Fruit fly (Drosophila melanogaster) whole organism, embryonic: ENCODE data around the gene CrzR.

ENCODE experiments used
- Bdp1 ChIP-seq: fragments of 200-800 bp; sonication (Bioruptor generic); optimal IDR thresholded peaks from 3 replicates; lab custom pipeline; 2016; ENCODE audit warnings: missing biosample characterization, missing genetic modification characterization
- Blimp-1 ChIP-seq: fragments of 200-800 bp; sonication (Bioruptor generic); optimal IDR thresholded peaks from 3 replicates; lab custom pipeline; 2018; ENCODE audit warnings: missing biosample characterization, missing genetic modification characterization, mild to moderate bottlenecking, moderate library complexity, missing genetic modification reagents
- CG10147 ChIP-seq: fragments of 200-800 bp; sonication (Bioruptor generic); optimal IDR thresholded peaks from 2 replicates; lab custom pipeline; 2019; ENCODE audit warnings: missing biosample characterization, mild to moderate bottlenecking, missing genetic modification characterization, moderate library complexity
- CG10366 ChIP-seq: fragments of 200-800 bp; sonication (Bioruptor generic); IDR thresholded peaks from 2 replicates; pipeline ENCODE4 v1.3.6; 2022; ENCODE audit warnings: missing biosample characterization, missing genetic modification characterization
- CG10543 ChIP-seq: fragments of 200-800 bp; sonication (Bioruptor generic); optimal IDR thresholded peaks from 3 replicates; lab custom pipeline; 2017; ENCODE audit warnings: missing biosample characterization, mild to moderate bottlenecking, missing genetic modification characterization, moderate library complexity
- CG14014 ChIP-seq: fragments of 200-800 bp; sonication (Bioruptor generic); IDR thresholded peaks from 2 replicates; pipeline ENCODE4 v1.3.6; 2022; ENCODE audit warnings: missing biosample characterization, missing genetic modification characterization
- CG15073 ChIP-seq: fragments of 200-800 bp; sonication (Bioruptor generic); optimal IDR thresholded peaks from 2 replicates; lab custom pipeline; 2016; ENCODE audit warnings: missing biosample characterization, missing genetic modification characterization
- CG17328 ChIP-seq: fragments of 200-800 bp; sonication (Bioruptor generic); IDR thresholded peaks from 2 replicates; pipeline ENCODE4 v1.3.6; 2022; ENCODE audit warnings: missing biosample characterization, missing genetic modification characterization
- CG17568 ChIP-seq: fragments of 200-800 bp; sonication (Bioruptor generic); optimal IDR thresholded peaks from 2 replicates; lab custom pipeline; 2018; ENCODE audit warnings: missing biosample characterization, mild to moderate bottlenecking, missing genetic modification characterization, moderate library complexity
- CG17612 ChIP-seq: fragments of 200-800 bp; sonication (Bioruptor generic); IDR thresholded peaks from 2 replicates; pipeline ENCODE4 v1.3.6; 2022; ENCODE audit warnings: missing biosample characterization, missing genetic modification characterization
- CG17829 ChIP-seq: fragments of 200-800 bp; optimal IDR thresholded peaks from 2 replicates; lab custom pipeline; 2019; ENCODE audit warnings: missing biosample characterization, mild to moderate bottlenecking, missing genetic modification characterization, moderate library complexity
- CG17912 ChIP-seq: fragments of 200-800 bp; sonication (Bioruptor generic); optimal IDR thresholded peaks from 2 replicates; lab custom pipeline; 2018; ENCODE audit warnings: missing biosample characterization, mild to moderate bottlenecking, missing genetic modification characterization
- CG18619 ChIP-seq: fragments of 200-800 bp; sonication (Bioruptor generic); optimal IDR thresholded peaks from 3 replicates; lab custom pipeline; 2017; ENCODE audit warnings: missing biosample characterization, mild to moderate bottlenecking, missing genetic modification characterization
- CG18764 ChIP-seq: fragments of 200-800 bp; sonication (Bioruptor generic); optimal IDR thresholded peaks from 3 replicates; lab custom pipeline; 2016; ENCODE audit warnings: missing biosample characterization, missing genetic modification characterization
- CG2875 ChIP-seq: fragments of 200-800 bp; sonication (Bioruptor generic); optimal IDR thresholded peaks from 2 replicates; lab custom pipeline; 2017; ENCODE audit warnings: missing biosample characterization, mild to moderate bottlenecking, missing genetic modification characterization, missing genetic modification reagents
- CG31224 ChIP-seq: fragments of 200-800 bp; sonication (Bioruptor generic); IDR thresholded peaks from 2 replicates; pipeline ENCODE4 v1.3.6; 2022; ENCODE audit warnings: missing biosample characterization, missing genetic modification characterization
- CG3281 ChIP-seq: fragments of 200-800 bp; sonication (Bioruptor generic); optimal IDR thresholded peaks from 3 replicates; lab custom pipeline; 2017; ENCODE audit warnings: missing biosample characterization, mild to moderate bottlenecking, missing genetic modification characterization
- CG4424 ChIP-seq: fragments of 200-800 bp; sonication (Bioruptor generic); optimal IDR thresholded peaks from 3 replicates; lab custom pipeline; 2016; ENCODE audit warnings: missing biosample characterization, missing genetic modification characterization
- CG6175 ChIP-seq: fragments of 200-800 bp; sonication (Bioruptor generic); IDR thresholded peaks from 3 replicates; pipeline ENCODE4 v1.3.6; 2022; ENCODE audit warnings: missing biosample characterization, missing genetic modification characterization
- CG6272 ChIP-seq: fragments of 200-800 bp; sonication (Bioruptor generic); IDR thresholded peaks from 2 replicates; pipeline ENCODE4 v1.3.6; 2022; ENCODE audit warnings: missing biosample characterization, missing genetic modification characterization
- CG7271 ChIP-seq: fragments of 200-800 bp; sonication (Bioruptor generic); optimal IDR thresholded peaks from 2 replicates; lab custom pipeline; 2018; ENCODE audit warnings: missing biosample characterization, mild to moderate bottlenecking, missing genetic modification characterization, moderate library complexity
- CG7357 ChIP-seq: fragments of 200-800 bp; sonication (Bioruptor generic); IDR thresholded peaks from 3 replicates; pipeline ENCODE4 v1.3.6; 2022; ENCODE audit warnings: missing biosample characterization, missing genetic modification characterization
- CG8290 ChIP-seq, 3 experiments: fragments of 200-800 bp; sonication (Bioruptor generic); optimal IDR thresholded peaks; 2 replicates each; lab custom pipeline; 2016 to 2019; ENCODE audit warnings: missing biosample characterization in 3 of 3, missing genetic modification characterization in 3 of 3, mild to moderate bottlenecking in 2 of 3, moderate library complexity in 1 of 3
- CG9817 ChIP-seq: fragments of 200-800 bp; sonication (Bioruptor generic); optimal IDR thresholded peaks from 2 replicates; lab custom pipeline; 2018; ENCODE audit warnings: missing biosample characterization, mild to moderate bottlenecking, missing genetic modification characterization, moderate library complexity
- CG9876 ChIP-seq: fragments of 200-800 bp; sonication (Bioruptor generic); optimal IDR thresholded peaks from 2 replicates; lab custom pipeline; 2016; ENCODE audit warnings: missing biosample characterization, missing genetic modification characterization
- CHES-1-like ChIP-seq: fragments of 200-800 bp; sonication (Bioruptor generic); optimal IDR thresholded peaks from 2 replicates; lab custom pipeline; 2016; ENCODE audit warnings: missing biosample characterization, missing genetic modification characterization
- D19B ChIP-seq: fragments of 200-800 bp; sonication (Bioruptor generic); optimal IDR thresholded peaks from 2 replicates; lab custom pipeline; 2017; ENCODE audit warnings: missing biosample characterization, mild to moderate bottlenecking, missing genetic modification characterization
- Dll ChIP-seq: fragments of 200-800 bp; sonication (Bioruptor generic); IDR thresholded peaks from 4 replicates; pipeline ENCODE4 v1.3.6; 2022; ENCODE audit warnings: missing biosample characterization, missing genetic modification characterization; ENCODE audit not compliant: partially characterized antibody
- ERR ChIP-seq: fragments of 200-800 bp; sonication (Bioruptor generic); optimal IDR thresholded peaks from 2 replicates; lab custom pipeline; 2016; ENCODE audit warnings: missing biosample characterization, missing genetic modification characterization
- Gsc ChIP-seq: fragments of 200-800 bp; sonication (Bioruptor generic); IDR thresholded peaks from 2 replicates; pipeline ENCODE4 v1.3.6; 2022; ENCODE audit warnings: missing biosample characterization, missing genetic modification characterization
- Kr ChIP-seq: fragments of 200-800 bp; sonication (Bioruptor generic); optimal IDR thresholded peaks from 2 replicates; lab custom pipeline; 2017; ENCODE audit warnings: missing biosample characterization, mild to moderate bottlenecking, missing genetic modification characterization
- MESR4 ChIP-seq: fragments of 200-800 bp; sonication (Bioruptor generic); optimal IDR thresholded peaks from 2 replicates; lab custom pipeline; 2018; ENCODE audit warnings: missing biosample characterization, mild to moderate bottlenecking, missing genetic modification characterization, moderate library complexity
- NFAT ChIP-seq: fragments of 200-800 bp; sonication (Bioruptor generic); IDR thresholded peaks from 2 replicates; pipeline ENCODE4 v1.3.6; 2022; ENCODE audit warnings: missing biosample characterization, missing genetic modification characterization
- Ptx1 ChIP-seq: fragments of 200-800 bp; sonication (Bioruptor generic); IDR thresholded peaks from 2 replicates; pipeline ENCODE4 v1.3.6; 2022; ENCODE audit warnings: missing biosample characterization, missing genetic modification characterization
- Rx ChIP-seq: fragments of 200-800 bp; sonication (Bioruptor generic); IDR thresholded peaks from 2 replicates; pipeline ENCODE4 v1.3.6; 2022; ENCODE audit warnings: missing biosample characterization, missing genetic modification characterization
- Sry-δ ChIP-seq: fragments of 200-800 bp; sonication (Bioruptor generic); optimal IDR thresholded peaks from 2 replicates; lab custom pipeline; 2016; ENCODE audit warnings: missing biosample characterization, missing genetic modification characterization
- Stat92E ChIP-seq, 3 experiments: fragments of >200 bp in 2 of 3; fragments of 200-800 bp in 1 of 3; sonication (Bioruptor generic) in 1 of 3; optimal IDR thresholded peaks; 2 replicates each; lab custom pipeline; 2017 to 2019; ENCODE audit warnings: missing biosample characterization in 3 of 3, missing genetic modification characterization in 3 of 3, mild to moderate bottlenecking in 1 of 3, moderate library complexity in 1 of 3
- Tbp ChIP-seq: fragments of >200 bp; optimal IDR thresholded peaks from 2 replicates; lab custom pipeline; 2018; ENCODE audit warnings: missing biosample characterization, missing genetic modification characterization
- bsh ChIP-seq, 2 experiments: fragments of 200-800 bp; sonication (Bioruptor generic); optimal IDR thresholded peaks; 2 replicates each; lab custom pipeline; 2017 to 2018; ENCODE audit warnings: mild to moderate bottlenecking in 2 of 2, missing biosample characterization in 2 of 2, missing genetic modification characterization in 2 of 2, moderate library complexity in 1 of 2
- crc ChIP-seq: fragments of 200-800 bp; sonication (Bioruptor generic); optimal IDR thresholded peaks from 2 replicates; lab custom pipeline; 2016; ENCODE audit warnings: missing biosample characterization, missing genetic modification characterization
- dysf ChIP-seq: fragments of 200-800 bp; sonication (Bioruptor generic); IDR thresholded peaks from 3 replicates; pipeline ENCODE4 v1.3.6; 2022; ENCODE audit warnings: missing biosample characterization, missing genetic modification characterization
- ems ChIP-seq: fragments of 200-800 bp; sonication (Bioruptor generic); optimal IDR thresholded peaks from 3 replicates; lab custom pipeline; 2016; ENCODE audit warnings: missing biosample characterization, missing genetic modification characterization
- her ChIP-seq: fragments of 200-800 bp; sonication (Bioruptor generic); optimal IDR thresholded peaks from 2 replicates; lab custom pipeline; 2016; ENCODE audit warnings: missing biosample characterization, missing genetic modification characterization
- lbe ChIP-seq: fragments of 200-800 bp; sonication (Bioruptor generic); optimal IDR thresholded peaks from 2 replicates; lab custom pipeline; 2016; ENCODE audit warnings: missing biosample characterization, mild to moderate bottlenecking, missing genetic modification characterization
- mld ChIP-seq: fragments of 200-800 bp; sonication (Bioruptor generic); IDR thresholded peaks from 3 replicates; pipeline ENCODE4 v1.3.6; 2022; ENCODE audit warnings: missing biosample characterization, missing genetic modification characterization; ENCODE audit not compliant: partially characterized antibody
- odd ChIP-seq: fragments of 200-800 bp; sonication (Bioruptor generic); optimal IDR thresholded peaks from 2 replicates; lab custom pipeline; 2017; ENCODE audit warnings: missing biosample characterization, mild to moderate bottlenecking, missing genetic modification characterization
- pros ChIP-seq: fragments of 200-800 bp; sonication (Bioruptor generic); optimal IDR thresholded peaks from 3 replicates; lab custom pipeline; 2019; ENCODE audit warnings: missing biosample characterization, mild to moderate bottlenecking, missing genetic modification characterization, moderate library complexity
- ro ChIP-seq: fragments of 200-800 bp; sonication (Bioruptor generic); IDR thresholded peaks from 2 replicates; pipeline ENCODE4 v1.3.6; 2022; ENCODE audit warnings: missing biosample characterization, missing genetic modification characterization
- stc ChIP-seq: fragments of 200-800 bp; sonication (Bioruptor generic); IDR thresholded peaks from 2 replicates; pipeline ENCODE4 v1.3.6; 2022; ENCODE audit warnings: missing biosample characterization, missing genetic modification characterization
- toy ChIP-seq: fragments of 200-800 bp; sonication (Bioruptor generic); IDR thresholded peaks from 2 replicates; pipeline ENCODE4 v1.3.6; 2022; ENCODE audit warnings: missing biosample characterization, missing genetic modification characterization
- unc-4 ChIP-seq: fragments of 200-800 bp; sonication (Bioruptor generic); IDR thresholded peaks from 2 replicates; pipeline ENCODE4 v1.3.6; 2022; ENCODE audit warnings: missing biosample characterization, missing genetic modification characterization; ENCODE audit not compliant: partially characterized antibody

Gene CrzR

DNA sequence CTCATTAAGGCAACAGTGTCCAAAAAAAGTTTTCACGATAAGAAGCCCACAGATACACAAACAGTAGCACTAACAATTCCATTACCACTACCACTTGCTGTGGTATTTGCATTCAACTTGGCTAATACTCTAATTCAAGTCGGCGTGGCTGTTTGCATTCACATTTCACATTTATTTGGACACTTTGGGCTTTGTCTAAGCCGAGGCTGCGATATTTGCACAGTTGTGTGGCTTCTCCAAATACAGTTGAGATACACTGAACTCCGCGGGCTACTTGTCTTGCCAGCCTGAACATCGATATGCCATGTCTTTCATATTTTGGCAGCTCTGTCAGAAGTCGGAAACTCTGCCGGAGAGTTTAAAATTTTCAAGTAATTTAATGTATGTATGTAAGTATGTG lies 1.0 kb downstream of the CrzR start (continued):
- no peak for TF ChIP-seq CG17612
- no peak for TF ChIP-seq unc-4 (GFP tag; lab: Robert Waterston, UW)
- TF ChIP-seq MESR4 (GFP tag; lab: Kevin White, UChicago): no peak
- TF ChIP-seq Kr (GFP tag; lab: Kevin White, UChicago): no peak
- TF ChIP-seq CG6175 (GFP tag; lab: Robert Waterston, UW): no peak
- no peak for TF ChIP-seq CG7357
- TF ChIP-seq CG10147: no peak
- TF ChIP-seq CG3281 (GFP tag; lab: Kevin White, UChicago): peak; percentile 57
- TF ChIP-seq CG10366 (GFP tag; lab: Robert Waterston, UW): no peak
- TF ChIP-seq CG4424 (GFP tag; lab: Kevin White, UChicago): no peak
- no peak for TF ChIP-seq ro (GFP tag; lab: Robert Waterston, UW)
- TF ChIP-seq CG31224 (GFP tag; lab: Robert Waterston, UW): no peak
- TF ChIP-seq her (GFP tag; lab: Kevin White, UChicago): peak; percentile 33
- no peak for TF ChIP-seq CG7271 (tag; lab: Kevin White, UChicago)
- peak; percentile 2 for TF ChIP-seq ERR (GFP tag; lab: Kevin White, UChicago)
- TF ChIP-seq CG15073 (GFP tag; lab: Kevin White, UChicago): no peak
- TF ChIP-seq Ptx1 (GFP tag; lab: Robert Waterston, UW): no peak
- peak; percentile 9 for TF ChIP-seq CG18619 (GFP tag; lab: Kevin White, UChicago)
- peak; percentile 57 for TF ChIP-seq CG2875
- TF ChIP-seq CG9817: peak; percentile 27
- TF ChIP-seq Dll (GFP tag; lab: Robert Waterston, UW): no peak
- TF ChIP-seq NFAT: no peak
- TF ChIP-seq CG17328: no peak
- no peak for TF ChIP-seq CG17912 (GFP tag; lab: Kevin White, UChicago)
- TF ChIP-seq CG8290 (GFP tag; optimal IDR thresholded peaks at IDR 0.05; lab: Kevin White, UChicago): no peak
- TF ChIP-seq CG8290 (tag; optimal IDR thresholded peaks at IDR 0.05; lab: Kevin White, UChicago): peak in 1 of 2 experiments; percentile 85
- TF ChIP-seq mld (GFP tag; lab: Robert Waterston, UW): no peak
- peak; percentile 32 for TF ChIP-seq CG18764 (GFP tag; lab: Kevin White, UChicago)
- no peak for TF ChIP-seq ems (GFP tag; lab: Kevin White, UChicago)
- peak; percentile 34 for TF ChIP-seq crc (GFP tag; lab: Kevin White, UChicago)
- no peak for TF ChIP-seq Stat92E (GFP tag; optimal IDR thresholded peaks at IDR 0.05; lab: Kevin White, UChicago)
- peak; percentile 19 for TF ChIP-seq odd
- TF ChIP-seq bsh (GFP tag; optimal IDR thresholded peaks at IDR 0.05; lab: Kevin White, UChicago): no peak
- TF ChIP-seq lbe: no peak
- TF ChIP-seq CHES-1-like (GFP tag; lab: Kevin White, UChicago): peak; percentile 26
- TF ChIP-seq Tbp: no peak
- no peak for TF ChIP-seq Blimp-1
- TF ChIP-seq D19B (GFP tag; lab: Kevin White, UChicago): no peak
- peak; percentile 32 for TF ChIP-seq Bdp1
- no peak for TF ChIP-seq Sry-δ (GFP tag; lab: Kevin White, UChicago)
- TF ChIP-seq CG17829 (tag; lab: Kevin White, UChicago): no peak
- peak; percentile 23; the same call in 1 of the 2 replicates for TF ChIP-seq CG14014 (GFP tag; lab: Robert Waterston, UW)
- no peak for TF ChIP-seq Gsc (GFP tag; lab: Robert Waterston, UW)
- no peak for TF ChIP-seq CG9876 (GFP tag; lab: Kevin White, UChicago)
- no peak for TF ChIP-seq CG10543 (GFP tag; lab: Kevin White, UChicago)
- TF ChIP-seq Rx (GFP tag; lab: Robert Waterston, UW): no peak
- TF ChIP-seq CG17568 (GFP tag; lab: Kevin White, UChicago): no peak
- no peak for TF ChIP-seq stc (GFP tag; lab: Robert Waterston, UW)
- TF ChIP-seq dysf (GFP tag; lab: Robert Waterston, UW): 0 out of 3 replicates have a peak, but pooled peaks have one; percentile 6
- TF ChIP-seq CG6272 (GFP tag; lab: Robert Waterston, UW): no peak
- no peak for TF ChIP-seq toy
- no peak for TF ChIP-seq pros
